Worm (Caenorhabditis elegans): ENCODE measurements around the gene fem-1.

DNA sequence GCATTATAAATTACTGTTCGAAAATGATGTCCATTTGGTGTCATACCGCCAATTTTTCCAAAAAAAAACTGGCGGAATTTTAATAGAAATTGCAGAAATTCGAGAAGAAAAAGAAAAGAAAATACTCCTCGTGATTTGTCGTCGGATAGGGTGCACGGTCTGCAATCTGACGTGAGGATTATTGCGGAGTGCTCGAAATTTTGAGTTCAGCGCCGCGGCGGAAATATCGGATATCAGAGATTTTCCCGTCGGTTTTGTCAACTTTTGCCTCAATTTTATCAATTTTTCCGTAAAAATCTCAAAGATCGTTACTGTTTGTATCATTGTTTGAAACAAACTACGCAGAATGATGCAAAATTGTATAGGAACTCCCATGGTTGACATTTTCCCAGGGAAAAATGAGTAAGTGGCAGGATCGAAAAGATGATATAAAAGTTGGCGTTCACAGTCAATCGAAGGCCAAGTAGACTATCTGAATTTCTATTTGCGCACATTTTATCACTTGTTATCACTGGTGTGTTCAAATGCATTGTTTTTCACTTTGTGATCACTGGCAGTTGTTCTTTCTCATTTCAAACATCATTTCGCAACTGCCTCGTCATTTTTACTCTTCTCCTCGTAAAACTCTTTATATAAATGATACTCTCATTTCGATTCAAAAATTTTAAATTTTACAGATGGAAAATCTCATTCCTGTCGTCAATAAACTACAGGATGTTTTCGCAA is at the start of gene fem-1, which contains the start of gene drp-1:
- TF ChIP-seq blmp-1 (tag; optimal IDR thresholded peaks at IDR 0.05) (no peak), pag-3 (tag; optimal IDR thresholded peaks at IDR 0.05; ENCODE audit: borderline replicate concordance, insufficient read depth) (no peak), aha-1 (tag; optimal IDR thresholded peaks at IDR 0.05) (no peak), unc-62 (GFP tag; optimal IDR thresholded peaks at IDR 0.05) (no peak), nhr-28 (tag; optimal IDR thresholded peaks at IDR 0.05) (no peak), elt-2 (tag; optimal IDR thresholded peaks at IDR 0.05) (no peak), sox-4 (tag; optimal IDR thresholded peaks at IDR 0.05) (no peak)
